Fruit fly (Drosophila melanogaster): ENCODE measurements around the gene TBC1D23.

Gene TBC1D23

dm6 chr2L:1142730-1143281, 13.7 kb downstream of the TBC1D23 start, which contains the start of gene MFS3 (continued):
- TF ChIP-seq knrl (GFP tag; IDR thresholded peaks at IDR 0.05; ENCODE audit: partially characterized antibody) (no peak), nau (GFP tag; optimal IDR thresholded peaks at IDR 0.05) (no peak), lilli (GFP tag; optimal IDR thresholded peaks at IDR 0.05) (no peak), CG16779 (GFP tag; IDR thresholded peaks at IDR 0.05) (no peak), Abd-B (GFP tag; optimal IDR thresholded peaks at IDR 0.05) (peak; percentile 27), sr (GFP tag; IDR thresholded peaks at IDR 0.05) (peak; percentile 98), CG2116 (GFP tag; optimal IDR thresholded peaks at IDR 0.05) (peak; percentile 33), CG10959 (GFP tag; IDR thresholded peaks at IDR 0.05) (no peak), dysf (GFP tag; IDR thresholded peaks at IDR 0.05) (0 out of 3 replicates have a peak, but pooled peaks have one; percentile 22), lab (GFP tag; optimal IDR thresholded peaks at IDR 0.05) (peak; percentile 64), mirr (GFP tag; optimal IDR thresholded peaks at IDR 0.05) (peak; percentile 11), bbx (GFP tag; IDR thresholded peaks at IDR 0.05; ENCODE audit: partially characterized antibody) (peak; percentile 38; the same call in 1 of the 2 replicates), CG12942 (GFP tag; optimal IDR thresholded peaks at IDR 0.05) (no peak), D19A (tag; optimal IDR thresholded peaks at IDR 0.05) (peak; percentile 88), CG4282 (GFP tag; optimal IDR thresholded peaks at IDR 0.05) (no peak), pzg (GFP tag; optimal IDR thresholded peaks at IDR 0.05) (peak; percentile 49), CG14710 (tag; optimal IDR thresholded peaks at IDR 0.05) (no peak), CG13123 (GFP tag; optimal IDR thresholded peaks at IDR 0.05) (no peak), sob (GFP tag; IDR thresholded peaks at IDR 0.05) (0 out of 2 replicates have a peak, but pooled peaks have one; percentile 26), ems (GFP tag; optimal IDR thresholded peaks at IDR 0.05) (no peak), stc (GFP tag; IDR thresholded peaks at IDR 0.05) (no peak), Side (GFP tag; optimal IDR thresholded peaks at IDR 0.05) (no peak), CG3065 (GFP tag; optimal IDR thresholded peaks at IDR 0.05) (no peak), kah (GFP tag; optimal IDR thresholded peaks at IDR 0.05) (no peak), Dfd (GFP tag; optimal IDR thresholded peaks at IDR 0.05) (no peak), NC2β (GFP tag; optimal IDR thresholded peaks at IDR 0.05) (peak; percentile 19), CG8924 (tag; optimal IDR thresholded peaks at IDR 0.05) (no peak), CrebB (tag; optimal IDR thresholded peaks at IDR 0.05) (peak; percentile 33), CG18476 (GFP tag; optimal IDR thresholded peaks at IDR 0.05) (no peak), CG4820 (GFP tag; optimal IDR thresholded peaks at IDR 0.05) (no peak), vvl (GFP tag; IDR thresholded peaks at IDR 0.05) (peak; percentile 61; the same call in 1 of the 2 replicates), amos (GFP tag; IDR thresholded peaks at IDR 0.05; ENCODE audit: partially characterized antibody) (0 out of 2 replicates have a peak, but pooled peaks have one; percentile 11), PHDP (tag; optimal IDR thresholded peaks at IDR 0.05) (peak; percentile 20), CG1603 (tag; optimal IDR thresholded peaks at IDR 0.05) (peak; percentile 80), Mes4 (GFP tag; optimal IDR thresholded peaks at IDR 0.05) (no peak), abd-A (tag; optimal IDR thresholded peaks at IDR 0.05) (peak; percentile 96), jing (GFP tag; optimal IDR thresholded peaks at IDR 0.05) (no peak), sima (GFP tag; optimal IDR thresholded peaks at IDR 0.05) (no peak), NFAT (GFP tag; IDR thresholded peaks at IDR 0.05) (no peak), Sox100B (GFP tag; optimal IDR thresholded peaks at IDR 0.05) (no peak), Hmx (GFP tag; optimal IDR thresholded peaks at IDR 0.05) (no peak), CG11085 (GFP tag; IDR thresholded peaks at IDR 0.05) (no peak), row (GFP tag; IDR thresholded peaks at IDR 0.05) (peak; percentile 19; the same call in 1 of the 3 replicates), CG8089 (GFP tag; optimal IDR thresholded peaks at IDR 0.05) (no peak), unc-4 (GFP tag; IDR thresholded peaks at IDR 0.05; ENCODE audit: partially characterized antibody) (no peak), ash1 (GFP tag; optimal IDR thresholded peaks at IDR 0.05) (no peak), CG12071 (GFP tag; optimal IDR thresholded peaks at IDR 0.05) (no peak), CG3281 (GFP tag; optimal IDR thresholded peaks at IDR 0.05) (no peak), org-1 (GFP tag; optimal IDR thresholded peaks at IDR 0.05) (no peak), CG11504 (tag; optimal IDR thresholded peaks at IDR 0.05) (peak; percentile 53)

Measured in whole organism, embryonic.